Worm (Caenorhabditis elegans) whole organism, L1 larva: Measurements from ENCODE around the gene ina-1.

Source experiments
- C16A3.4 ChIP-seq: fragments of 150-350 bp; optimal IDR thresholded peaks from 2 replicates; lab custom pipeline; 2014; ENCODE audit warnings: missing biosample characterization, missing genetic modification characterization
- C34B4.2 ChIP-seq: sonication (generic microtip); optimal IDR thresholded peaks from 2 replicates; lab custom pipeline; 2017; ENCODE audit warnings: mild to moderate bottlenecking, missing genetic modification characterization, missing compliant biosample characterization
- F16B12.6 ChIP-seq: fragments of 150-350 bp; optimal IDR thresholded peaks from 2 replicates; lab custom pipeline; 2014; ENCODE audit warnings: missing biosample characterization, missing genetic modification characterization
- alr-1 ChIP-seq: fragments of 200-800 bp; sonication (Bioruptor generic); optimal IDR thresholded peaks from 2 replicates; lab custom pipeline; 2018; ENCODE audit warnings: borderline replicate concordance, mild to moderate bottlenecking, missing genetic modification characterization, missing compliant biosample characterization
- aly-2 ChIP-seq: fragments of 150-350 bp; optimal IDR thresholded peaks from 2 replicates; lab custom pipeline; 2014; ENCODE audit warnings: missing biosample characterization, missing genetic modification characterization
- ama-1 ChIP-seq: fragments of 150-350 bp; optimal IDR thresholded peaks from 2 replicates; lab custom pipeline; 2014
- ceh-8 ChIP-seq: fragments of 200-800 bp; sonication (Bioruptor generic); optimal IDR thresholded peaks from 2 replicates; lab custom pipeline; 2018; ENCODE audit warnings: mild to moderate bottlenecking, missing genetic modification characterization, moderate library complexity, missing compliant biosample characterization
- ceh-82 ChIP-seq, 3 experiments: fragments of 150-350 bp in 1 of 3; sonication (generic microtip) in 2 of 3; optimal IDR thresholded peaks; 2 replicates each; lab custom pipeline; 2014 to 2017; ENCODE audit warnings: missing biosample characterization in 3 of 3, missing genetic modification characterization in 3 of 3
- ceh-88 ChIP-seq: fragments of 200-800 bp; sonication (Bioruptor generic); IDR thresholded peaks from 2 replicates; pipeline ENCODE4 v1.3.6; 2022; ENCODE audit warnings: missing genetic modification characterization, missing compliant biosample characterization
- ceh-90 ChIP-seq: sonication (generic microtip); optimal IDR thresholded peaks from 2 replicates; lab custom pipeline; 2016; ENCODE audit warnings: missing genetic modification characterization, missing compliant biosample characterization
- dpl-1 ChIP-seq, 3 experiments: fragments of 150-350 bp in 2 of 3; sonication (generic microtip) in 1 of 3; optimal IDR thresholded peaks; 2 replicates each; lab custom pipeline; 2014 to 2017; ENCODE audit warnings: missing biosample characterization in 3 of 3, missing genetic modification characterization in 3 of 3, missing genetic modification reagents in 3 of 3
- dsc-1 ChIP-seq: sonication (generic microtip); optimal IDR thresholded peaks from 2 replicates; lab custom pipeline; 2016; ENCODE audit warnings: mild to moderate bottlenecking, missing genetic modification characterization, missing compliant biosample characterization
- efl-3 ChIP-seq: fragments of 200-800 bp; sonication (Bioruptor generic); optimal IDR thresholded peaks from 2 replicates; lab custom pipeline; 2018; ENCODE audit warnings: mild to moderate bottlenecking, missing genetic modification characterization, missing compliant biosample characterization
- egl-13 ChIP-seq: sonication (generic microtip); optimal IDR thresholded peaks from 2 replicates; lab custom pipeline; 2016; ENCODE audit warnings: missing genotype, missing genetic modification reagents, missing genetic modification characterization, missing compliant biosample characterization
- elt-2 ChIP-seq: sonication (generic microtip); optimal IDR thresholded peaks from 2 replicates; lab custom pipeline; 2016; ENCODE audit warnings: missing genetic modification characterization, mild to moderate bottlenecking, inconsistent platforms, missing compliant biosample characterization, missing genetic modification reagents
- elt-3 ChIP-seq, 6 experiments: fragments of 150-350 bp in 1 of 6; sonication (generic microtip); optimal IDR thresholded peaks; 2 replicates each; lab custom pipeline; 2017 to 2018; ENCODE audit warnings: missing biosample characterization in 6 of 6, missing genetic modification characterization in 6 of 6, inconsistent platforms in 1 of 6
- fkh-10 ChIP-seq: sonication (generic microtip); optimal IDR thresholded peaks from 2 replicates; lab custom pipeline; 2017; ENCODE audit warnings: missing biosample characterization, missing genetic modification reagents, missing genetic modification characterization
- fkh-4 ChIP-seq: sonication (generic microtip); optimal IDR thresholded peaks from 2 replicates; lab custom pipeline; 2016; ENCODE audit warnings: missing compliant biosample characterization, missing genetic modification characterization, borderline replicate concordance
- fkh-8 ChIP-seq: sonication (generic microtip); optimal IDR thresholded peaks from 2 replicates; lab custom pipeline; 2016; ENCODE audit warnings: mild to moderate bottlenecking, missing genetic modification characterization, missing compliant biosample characterization
- fos-1 ChIP-seq: fragments of 150-350 bp; optimal IDR thresholded peaks from 2 replicates; lab custom pipeline; 2014; ENCODE audit warnings: missing biosample characterization, missing genetic modification characterization
- isw-1 ChIP-seq: fragments of 200-800 bp; sonication (Bioruptor generic); IDR thresholded peaks from 2 replicates; pipeline ENCODE4 v1.3.6; 2022; ENCODE audit warnings: missing genetic modification characterization, missing compliant biosample characterization
- lin-13 ChIP-seq: fragments of 150-350 bp; optimal IDR thresholded peaks from 2 replicates; lab custom pipeline; 2014; ENCODE audit warnings: missing biosample characterization, missing genetic modification reagents, missing genetic modification characterization
- lin-14 ChIP-seq: fragments of 200-800 bp; sonication (Bioruptor generic); optimal IDR thresholded peaks from 2 replicates; lab custom pipeline; 2018; ENCODE audit warnings: mild to moderate bottlenecking, missing genetic modification characterization, moderate library complexity, missing compliant biosample characterization
- lin-35 ChIP-seq, 2 experiments: fragments of 150-350 bp; optimal IDR thresholded peaks; 2 replicates each; lab custom pipeline; 2014; ENCODE audit warnings: missing biosample characterization in 2 of 2, missing genetic modification characterization in 2 of 2, missing genetic modification reagents in 2 of 2
- lin-39 ChIP-seq: fragments of 150-350 bp; optimal IDR thresholded peaks from 2 replicates; lab custom pipeline; 2014; ENCODE audit warnings: missing biosample characterization, missing genetic modification reagents, missing genetic modification characterization
- mdl-1 ChIP-seq, 2 experiments: fragments of 150-350 bp; optimal IDR thresholded peaks; 2 replicates each; lab custom pipeline; 2014 to 2017; ENCODE audit warnings: missing biosample characterization in 2 of 2, missing genetic modification characterization in 2 of 2, inconsistent platforms in 1 of 2
- mef-2 ChIP-seq: fragments of 150-350 bp; optimal IDR thresholded peaks from 2 replicates; lab custom pipeline; 2014; ENCODE audit warnings: missing biosample characterization, missing genetic modification characterization
- mep-1 ChIP-seq: fragments of 150-350 bp; optimal IDR thresholded peaks from 2 replicates; lab custom pipeline; 2014; ENCODE audit warnings: missing biosample characterization, missing genetic modification characterization
- nhr-12 ChIP-seq: sonication (generic microtip); optimal IDR thresholded peaks from 2 replicates; lab custom pipeline; 2017; ENCODE audit warnings: missing biosample characterization, missing genetic modification characterization
- nhr-19 ChIP-seq: fragments of 200-800 bp; sonication (Bioruptor generic); conservative IDR thresholded peaks from 2 replicates; pipeline ENCODE4 v1.3.6; 2022; ENCODE audit warnings: missing genetic modification characterization, missing compliant biosample characterization
- nhr-20 ChIP-seq: sonication (generic microtip); optimal IDR thresholded peaks from 2 replicates; lab custom pipeline; 2016; ENCODE audit warnings: mild to moderate bottlenecking, missing genetic modification characterization, missing compliant biosample characterization
- nhr-237 ChIP-seq: fragments of 150-350 bp; optimal IDR thresholded peaks from 2 replicates; lab custom pipeline; 2014; ENCODE audit warnings: missing biosample characterization, missing genetic modification characterization
- nhr-28 ChIP-seq: fragments of 150-350 bp; optimal IDR thresholded peaks from 2 replicates; lab custom pipeline; 2014; ENCODE audit warnings: missing biosample characterization, missing genetic modification characterization
- nhr-47 ChIP-seq: sonication (generic microtip); optimal IDR thresholded peaks from 2 replicates; lab custom pipeline; 2016; ENCODE audit warnings: mild to moderate bottlenecking, missing genetic modification characterization, moderate library complexity, missing compliant biosample characterization
- nhr-71 ChIP-seq: sonication (generic microtip); optimal IDR thresholded peaks from 2 replicates; lab custom pipeline; 2016; ENCODE audit warnings: mild to moderate bottlenecking, missing genetic modification characterization, moderate library complexity, missing compliant biosample characterization
- nhr-76 ChIP-seq: sonication (generic microtip); optimal IDR thresholded peaks from 2 replicates; lab custom pipeline; 2017; ENCODE audit warnings: missing biosample characterization, missing genetic modification characterization
- nhr-85 ChIP-seq: sonication (generic microtip); peaks from one replicate; lab custom pipeline; 2016; ENCODE audit warnings: missing genetic modification characterization, inconsistent platforms, missing compliant biosample characterization
- nhr-90 ChIP-seq: sonication (generic microtip); optimal IDR thresholded peaks from 2 replicates; lab custom pipeline; 2016; ENCODE audit warnings: mild to moderate bottlenecking, missing genetic modification characterization, missing compliant biosample characterization; ENCODE audit not compliant: poor library complexity
- pax-3 ChIP-seq: fragments of 200-800 bp; sonication (Bioruptor generic); optimal IDR thresholded peaks from 2 replicates; lab custom pipeline; 2018; ENCODE audit warnings: mild to moderate bottlenecking, missing genetic modification characterization, moderate library complexity, missing compliant biosample characterization
- pqm-1 ChIP-seq: sonication (generic microtip); optimal IDR thresholded peaks from 3 replicates; lab custom pipeline; 2017; ENCODE audit warnings: missing biosample characterization, missing genetic modification characterization
- rnt-1 ChIP-seq: sonication (generic microtip); optimal IDR thresholded peaks from 2 replicates; lab custom pipeline; 2016; ENCODE audit warnings: mild to moderate bottlenecking, missing genetic modification characterization, moderate library complexity, missing compliant biosample characterization
- skn-1 ChIP-seq: fragments of 150-350 bp; optimal IDR thresholded peaks from 2 replicates; lab custom pipeline; 2014; ENCODE audit warnings: missing biosample characterization, missing genetic modification characterization
- snpc-4 ChIP-seq: fragments of 150-350 bp; optimal IDR thresholded peaks from 2 replicates; lab custom pipeline; 2014; ENCODE audit warnings: missing biosample characterization, missing genetic modification characterization
- snu-23 ChIP-seq: sonication (generic microtip); optimal IDR thresholded peaks from 2 replicates; lab custom pipeline; 2016; ENCODE audit warnings: missing genetic modification characterization, missing compliant biosample characterization
- sox-4 ChIP-seq: sonication (generic microtip); optimal IDR thresholded peaks from 2 replicates; lab custom pipeline; 2016; ENCODE audit warnings: missing genetic modification characterization, missing compliant biosample characterization
- sptf-1 ChIP-seq: fragments of 150-350 bp; optimal IDR thresholded peaks from 2 replicates; lab custom pipeline; 2014; ENCODE audit warnings: missing biosample characterization, missing genetic modification characterization
- sup-37 ChIP-seq: fragments of 200-800 bp; sonication (Bioruptor generic); optimal IDR thresholded peaks from 2 replicates; lab custom pipeline; 2018; ENCODE audit warnings: mild to moderate bottlenecking, missing genetic modification characterization, missing compliant biosample characterization
- unc-62 ChIP-seq: fragments of 150-350 bp; optimal IDR thresholded peaks from 2 replicates; lab custom pipeline; 2014; ENCODE audit warnings: missing biosample characterization, missing genetic modification reagents, missing genetic modification characterization
- unc-86 ChIP-seq: sonication (generic microtip); optimal IDR thresholded peaks from 2 replicates; lab custom pipeline; 2016; ENCODE audit warnings: missing genetic modification characterization, missing compliant biosample characterization
- unc-98 ChIP-seq: fragments of 200-800 bp; sonication (Bioruptor generic); IDR thresholded peaks from 2 replicates; pipeline ENCODE4 v1.3.6; 2022; ENCODE audit warnings: missing genetic modification characterization, missing compliant biosample characterization
- vab-15 ChIP-seq: sonication (generic microtip); optimal IDR thresholded peaks from 2 replicates; lab custom pipeline; 2017; ENCODE audit warnings: missing genotype, mild to moderate bottlenecking, missing genetic modification characterization, missing compliant biosample characterization
- zag-1 ChIP-seq: fragments of 150-350 bp; optimal IDR thresholded peaks from 2 replicates; lab custom pipeline; 2014; ENCODE audit warnings: missing biosample characterization, missing genetic modification characterization
- zip-4 ChIP-seq: fragments of 200-800 bp; sonication (Bioruptor generic); optimal IDR thresholded peaks from 2 replicates; lab custom pipeline; 2018; ENCODE audit warnings: mild to moderate bottlenecking, missing genetic modification characterization, moderate library complexity, missing compliant biosample characterization
- ztf-4 ChIP-seq: fragments of 150-350 bp; optimal IDR thresholded peaks from 2 replicates; lab custom pipeline; 2014; ENCODE audit warnings: missing biosample characterization, missing genetic modification characterization

ina-1 gene

ce11 chrIII:9151782-9152181 is 20.8 kb downstream of the ina-1 start (continued):
- TF ChIP-seq nhr-85 (tag; lab: Kevin White, UChicago) (no peak), sup-37 (no peak), unc-98 (GFP tag; lab: Robert Waterston, UW) (no peak), ceh-8 (GFP tag; lab: Kevin White, UChicago) (no peak), sox-4 (tag; lab: Kevin White, UChicago) (no peak), skn-1 (tag; lab: Kevin White, UChicago) (no peak), ceh-88 (no peak), unc-86 (tag; lab: Kevin White, UChicago) (no peak), nhr-76 (tag; lab: Kevin White, UChicago) (no peak), ceh-90 (no peak), vab-15 (no peak), nhr-19 (GFP tag; lab: Robert Waterston, UW) (peak; percentile 22; the same call in 1 of the 2 replicates), elt-2 (tag; lab: Kevin White, UChicago) (no peak), unc-62 (GFP tag; lab: Kevin White, UChicago) (no peak), ztf-4 (tag; lab: Kevin White, UChicago) (no peak), dsc-1 (tag; lab: Kevin White, UChicago) (no peak), lin-39 (tag; lab: Kevin White, UChicago) (peak; percentile 4), F16B12.6 (tag; lab: Kevin White, UChicago) (no peak), mef-2 (no peak), zag-1 (no peak), nhr-71 (peak; percentile 55), fkh-10 (GFP tag; lab: Kevin White, UChicago) (no peak), nhr-28 (no peak), aly-2 (tag; lab: Kevin White, UChicago) (no peak), nhr-90 (tag; lab: Kevin White, UChicago) (no peak), nhr-237 (no peak), rnt-1 (tag; lab: Kevin White, UChicago) (peak; percentile 64), zip-4 (GFP tag; lab: Kevin White, UChicago) (no peak), egl-13 (tag; lab: Kevin White, UChicago) (no peak), pax-3 (tag; lab: Kevin White, UChicago) (no peak), ceh-82 (tag; optimal IDR thresholded peaks at IDR 0.05; lab: Kevin White, UChicago) (no peak), fos-1 (tag; lab: Kevin White, UChicago) (no peak), nhr-20 (tag; lab: Kevin White, UChicago) (peak; percentile 25), C34B4.2 (tag; lab: Kevin White, UChicago) (no peak), elt-3 (tag; optimal IDR thresholded peaks at IDR 0.05; lab: Kevin White, UChicago) (no peak), fkh-8 (tag; lab: Kevin White, UChicago) (no peak), lin-13 (GFP tag; lab: Kevin White, UChicago) (no peak), snu-23 (peak; percentile 29), C16A3.4 (tag; lab: Kevin White, UChicago) (peak; percentile 11), pqm-1 (tag; lab: Kevin White, UChicago) (no peak), ama-1 (lab: Kevin White, UChicago) (no peak), alr-1 (no peak), lin-14 (GFP tag; lab: Kevin White, UChicago) (peak; percentile 82), nhr-47 (tag; lab: Kevin White, UChicago) (no peak), sptf-1 (tag; lab: Kevin White, UChicago) (no peak), nhr-12 (no peak), mep-1 (tag; lab: Kevin White, UChicago) (peak; percentile 40), dpl-1 (GFP tag; optimal IDR thresholded peaks at IDR 0.05; lab: Kevin White, UChicago) (peak in 1 of 3 experiments; percentile 2), snpc-4 (tag; lab: Kevin White, UChicago) (no peak), fkh-4 (tag; lab: Kevin White, UChicago) (peak; percentile 1), isw-1 (no peak), lin-35 (GFP tag; optimal IDR thresholded peaks at IDR 0.05; lab: Kevin White, UChicago) (no peak), efl-3 (GFP tag; lab: Kevin White, UChicago) (no peak), mdl-1 (tag; optimal IDR thresholded peaks at IDR 0.05; lab: Kevin White, UChicago) (peak in 1 of 2 experiments; percentile 16)
